In genomic region chrX:17510523-17510922, ce11 we compare ENCODE assay signal across 2 worm cellular contexts.
TF ChIP-seq lines count a peak whose summit lies in the region.

No protein-coding gene starts in this region.

TF ChIP-seq in whole organism, L1 larva, 84 proteins besides CTCF, POLR2A, EP300 and RAD21 (continued from another document):
- TF ChIP-seq alr-1 (tag; optimal IDR thresholded peaks at IDR 0.05; lab: Kevin White, UChicago; ENCODE audit: borderline replicate concordance) (no peak), elt-2 (tag; optimal IDR thresholded peaks at IDR 0.05; lab: Kevin White, UChicago) (peak; percentile 24), irx-1 (tag; optimal IDR thresholded peaks at IDR 0.05; lab: Kevin White, UChicago) (no peak), nhr-28 (tag; optimal IDR thresholded peaks at IDR 0.05; lab: Kevin White, UChicago) (no peak), nhr-85 (tag; lab: Kevin White, UChicago) (peak; percentile 76), jun-1 (tag; optimal IDR thresholded peaks at IDR 0.05; lab: Kevin White, UChicago) (no peak), ces-1 (GFP tag; optimal IDR thresholded peaks at IDR 0.05; lab: Kevin White, UChicago) (no peak), ets-5 (GFP tag; IDR thresholded peaks at IDR 0.05; lab: Robert Waterston, UW) (no peak), egl-27 (tag; optimal IDR thresholded peaks at IDR 0.05; lab: Kevin White, UChicago) (no peak), lin-13 (GFP tag; optimal IDR thresholded peaks at IDR 0.05; lab: Kevin White, UChicago) (no peak), isw-1 (GFP tag; IDR thresholded peaks at IDR 0.05; lab: Robert Waterston, UW) (no peak), mdl-1 (tag; optimal IDR thresholded peaks at IDR 0.05; lab: Kevin White, UChicago) (no peak), rnt-1 (tag; optimal IDR thresholded peaks at IDR 0.05; lab: Kevin White, UChicago) (peak; percentile 4), nhr-20 (tag; optimal IDR thresholded peaks at IDR 0.05; lab: Kevin White, UChicago) (peak; percentile 54), elt-3 (tag; optimal IDR thresholded peaks at IDR 0.05; lab: Kevin White, UChicago) (no peak), swsn-7 (tag; optimal IDR thresholded peaks at IDR 0.05; lab: Kevin White, UChicago) (no peak), mef-2 (tag; optimal IDR thresholded peaks at IDR 0.05; lab: Kevin White, UChicago) (no peak), fkh-8 (tag; optimal IDR thresholded peaks at IDR 0.05; lab: Kevin White, UChicago) (no peak), pax-3 (tag; optimal IDR thresholded peaks at IDR 0.05; lab: Kevin White, UChicago) (no peak), ceh-8 (GFP tag; optimal IDR thresholded peaks at IDR 0.05; lab: Kevin White, UChicago) (no peak), dpl-1 (GFP tag; optimal IDR thresholded peaks at IDR 0.05; lab: Kevin White, UChicago) (no peak), lsy-2 (tag; optimal IDR thresholded peaks at IDR 0.05; lab: Kevin White, UChicago) (no peak), pqm-1 (tag; optimal IDR thresholded peaks at IDR 0.05; lab: Kevin White, UChicago) (no peak), nhr-47 (tag; optimal IDR thresholded peaks at IDR 0.05; lab: Kevin White, UChicago) (no peak), C16A3.4 (tag; optimal IDR thresholded peaks at IDR 0.05; lab: Kevin White, UChicago) (no peak), lir-3 (tag; optimal IDR thresholded peaks at IDR 0.05; lab: Kevin White, UChicago; ENCODE audit: poor library complexity) (no peak), hpl-2 (GFP tag; optimal IDR thresholded peaks at IDR 0.05; lab: Kevin White, UChicago) (no peak)

TF ChIP-seq in whole organism, L4 larva, 104 proteins besides CTCF, POLR2A, EP300 and RAD21 (continued from another document):
- TF ChIP-seq dve-1 (tag; optimal IDR thresholded peaks at IDR 0.05; lab: Kevin White, UChicago; ENCODE audit: insufficient read depth) (peak; percentile 24), vab-7 (GFP tag; IDR thresholded peaks at IDR 0.05; lab: Robert Waterston, UW) (no peak), aha-1 (tag; lab: Kevin White, UChicago) (no peak), nhr-102 (tag; optimal IDR thresholded peaks at IDR 0.05; lab: Kevin White, UChicago) (no peak), lir-3 (tag; optimal IDR thresholded peaks at IDR 0.05; lab: Kevin White, UChicago) (no peak)
